Worm (Caenorhabditis elegans): ENCODE results near the gene M57.2.

DNA sequence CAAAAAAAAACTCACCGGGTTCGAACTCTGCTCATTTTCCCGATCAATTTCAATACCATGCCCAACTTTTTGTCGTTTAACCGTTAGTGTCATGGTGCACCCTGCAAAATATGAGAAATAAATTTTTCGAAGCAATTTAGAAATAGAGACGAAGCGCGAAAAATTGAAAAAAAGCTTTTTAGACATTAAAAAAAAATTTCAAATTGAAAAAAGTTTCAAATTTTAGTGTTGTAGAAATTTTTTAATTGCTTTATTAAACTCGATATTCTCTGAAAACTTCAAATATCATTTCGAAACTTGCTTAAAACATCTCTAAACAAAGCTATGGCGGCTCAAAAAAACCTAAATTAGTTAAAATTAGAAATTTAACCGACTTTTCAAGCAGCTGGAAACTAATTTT, 20.3 kb downstream of the M57.2 start, which contains the start of gene nstp-6:
- TF ChIP-seq ztf-11 (tag; optimal IDR thresholded peaks at IDR 0.05) (no peak), nhr-237 (tag; optimal IDR thresholded peaks at IDR 0.05) (no peak), mab-5 (tag; optimal IDR thresholded peaks at IDR 0.05) (no peak), lsy-2 (tag; optimal IDR thresholded peaks at IDR 0.05) (no peak), zip-8 (tag; optimal IDR thresholded peaks at IDR 0.05) (no peak)

Data from whole organism, mixed stage, embryonic.